Worm (Caenorhabditis elegans): ENCODE results near the gene Y54G2A.13.
"Not testable (repeated sequence)": the region's sequence is repeated elsewhere in the genome, so short reads cannot be mapped to it uniquely, and the experiment has no call there.

DNA sequence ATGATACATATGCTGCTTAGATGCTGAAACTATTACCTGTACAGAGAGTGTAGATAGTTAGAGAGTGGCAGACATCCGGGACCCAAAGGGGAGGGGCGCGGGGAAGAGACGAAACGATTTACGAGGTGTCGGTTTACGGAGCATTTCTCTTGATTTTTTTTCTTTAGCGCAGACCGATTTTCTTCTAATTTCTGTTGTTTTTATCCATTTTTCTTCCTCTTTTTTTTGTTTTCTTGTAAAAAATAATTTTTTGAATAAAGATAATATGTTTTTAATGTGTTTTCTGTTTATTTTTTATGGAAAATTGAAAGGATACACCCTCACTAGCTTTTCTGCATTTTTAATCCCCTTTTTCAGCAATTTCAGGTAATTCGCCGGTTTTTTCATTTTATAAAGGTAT, 41.7 kb downstream of the Y54G2A.13 start, which contains the start of gene Y54G2A.72:
- TF ChIP-seq nhr-11 (tag; optimal IDR thresholded peaks at IDR 0.05); Y22D7AL.16 (tag; optimal IDR thresholded peaks at IDR 0.05); ceh-30 (tag; optimal IDR thresholded peaks at IDR 0.05); elt-2 (tag; optimal IDR thresholded peaks at IDR 0.05); fkh-10 (GFP tag; optimal IDR thresholded peaks at IDR 0.05); unc-3 (GFP tag; conservative IDR thresholded peaks at IDR 0.05); unc-3 (tag; optimal IDR thresholded peaks at IDR 0.05); pat-9 (tag; optimal IDR thresholded peaks at IDR 0.05); pha-4 (tag; optimal IDR thresholded peaks at IDR 0.05); pros-1 (tag; optimal IDR thresholded peaks at IDR 0.05): not testable (repeated sequence)
